Fruit fly (Drosophila melanogaster): Measurements from ENCODE around the gene CG3386.

DNA sequence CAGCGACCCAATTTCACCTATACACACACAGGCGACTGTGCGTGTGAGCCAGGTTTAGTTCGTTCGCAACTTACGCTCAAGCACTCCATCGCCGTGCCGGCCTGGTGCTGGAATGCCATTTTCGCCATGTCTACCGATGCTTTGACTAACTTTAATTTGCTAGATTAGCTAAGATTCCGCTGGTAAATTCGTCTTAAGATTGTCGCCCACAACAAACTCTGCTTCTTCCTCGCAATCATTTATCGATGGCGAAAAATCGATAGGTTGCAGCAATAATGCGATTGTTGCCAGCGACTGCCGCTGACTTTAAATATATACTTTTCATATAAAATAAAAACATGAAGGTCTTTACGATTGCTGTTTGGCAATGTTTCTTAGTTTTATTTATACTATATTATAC, 29.6 kb downstream of the CG3386 start, which contains the start of gene CG3402:
- no peak for TF ChIP-seq CG4496 (GFP tag; IDR thresholded peaks at IDR 0.05)
- no peak for TF ChIP-seq rn (GFP tag; IDR thresholded peaks at IDR 0.05)
- no peak for TF ChIP-seq Ets98B (GFP tag; IDR thresholded peaks at IDR 0.05)
- no peak for TF ChIP-seq Snoo (tag; optimal IDR thresholded peaks at IDR 0.05)
- TF ChIP-seq Pif1B (GFP tag; optimal IDR thresholded peaks at IDR 0.05): no peak
